Fruit fly (Drosophila melanogaster) whole organism, embryonic: ENCODE data around the gene Hsp22.
A peak's percentile ranks its signal among the peaks of the same experiment; 100 is the strongest.

Source experiments
- ATbp ChIP-seq: fragments of 200-800 bp; sonication (Bioruptor generic); optimal IDR thresholded peaks from 2 replicates; lab custom pipeline; 2017; ENCODE audit warnings: missing biosample characterization, mild to moderate bottlenecking, missing genetic modification characterization, missing genetic modification reagents
- Bdp1 ChIP-seq: fragments of 200-800 bp; sonication (Bioruptor generic); optimal IDR thresholded peaks from 3 replicates; lab custom pipeline; 2016; ENCODE audit warnings: missing biosample characterization, missing genetic modification characterization
- Bgb ChIP-seq: fragments of 200-800 bp; sonication (Bioruptor generic); IDR thresholded peaks from 2 replicates; pipeline ENCODE4 v1.3.6; 2022; ENCODE audit warnings: missing biosample characterization, missing genetic modification characterization; ENCODE audit not compliant: partially characterized antibody
- CG10147 ChIP-seq: fragments of 200-800 bp; sonication (Bioruptor generic); optimal IDR thresholded peaks from 2 replicates; lab custom pipeline; 2019; ENCODE audit warnings: missing biosample characterization, mild to moderate bottlenecking, missing genetic modification characterization, moderate library complexity
- CG1024 ChIP-seq: fragments of 200-800 bp; sonication (Bioruptor generic); IDR thresholded peaks from 2 replicates; pipeline ENCODE4 v1.3.6; 2022; ENCODE audit warnings: missing biosample characterization, missing genetic modification characterization
- CG12155 ChIP-seq: fragments of 200-800 bp; sonication (Bioruptor generic); optimal IDR thresholded peaks from 3 replicates; lab custom pipeline; 2016; ENCODE audit warnings: missing biosample characterization, missing genetic modification characterization
- CG12391 ChIP-seq: fragments of 200-800 bp; sonication (Bioruptor generic); optimal IDR thresholded peaks from 3 replicates; lab custom pipeline; 2018; ENCODE audit warnings: missing biosample characterization, mild to moderate bottlenecking, missing genetic modification characterization, moderate library complexity
- CG12769 ChIP-seq: fragments of 200-800 bp; sonication (Bioruptor generic); optimal IDR thresholded peaks from 2 replicates; lab custom pipeline; 2019; ENCODE audit warnings: missing biosample characterization, mild to moderate bottlenecking, missing genetic modification characterization, moderate library complexity
- CG13287 ChIP-seq: fragments of 200-800 bp; sonication (Bioruptor generic); IDR thresholded peaks from 2 replicates; pipeline ENCODE4 v1.3.6; 2022; ENCODE audit warnings: missing biosample characterization, missing genetic modification characterization; ENCODE audit not compliant: partially characterized antibody
- CG14860 ChIP-seq: fragments of 200-800 bp; sonication (Bioruptor generic); IDR thresholded peaks from 3 replicates; pipeline ENCODE4 v1.3.6; 2022; ENCODE audit warnings: missing biosample characterization, missing genetic modification characterization; ENCODE audit not compliant: partially characterized antibody
- CG16863 ChIP-seq: fragments of 200-800 bp; sonication (Bioruptor generic); optimal IDR thresholded peaks from 3 replicates; lab custom pipeline; 2016; ENCODE audit warnings: missing biosample characterization, missing genetic modification characterization
- CG17186 ChIP-seq: fragments of 200-800 bp; sonication (Bioruptor generic); optimal IDR thresholded peaks from 3 replicates; lab custom pipeline; 2017; ENCODE audit warnings: missing biosample characterization, missing genetic modification reagents, missing genetic modification characterization
- CG17359 ChIP-seq: fragments of 200-800 bp; sonication (Bioruptor generic); optimal IDR thresholded peaks from 3 replicates; lab custom pipeline; 2018; ENCODE audit warnings: missing biosample characterization, mild to moderate bottlenecking, missing genetic modification characterization, moderate library complexity
- CG17802 ChIP-seq: fragments of 200-800 bp; sonication (Bioruptor generic); optimal IDR thresholded peaks from 2 replicates; lab custom pipeline; 2018; ENCODE audit warnings: missing biosample characterization, mild to moderate bottlenecking, missing genetic modification characterization, moderate library complexity
- CG2199 ChIP-seq: fragments of 200-800 bp; sonication (Bioruptor generic); IDR thresholded peaks from 3 replicates; pipeline ENCODE4 v1.3.6; 2022; ENCODE audit warnings: missing biosample characterization, missing genetic modification characterization
- CG2875 ChIP-seq: fragments of 200-800 bp; sonication (Bioruptor generic); optimal IDR thresholded peaks from 2 replicates; lab custom pipeline; 2017; ENCODE audit warnings: missing biosample characterization, mild to moderate bottlenecking, missing genetic modification characterization, missing genetic modification reagents
- CG4404 ChIP-seq: fragments of 200-800 bp; sonication (Bioruptor generic); IDR thresholded peaks from 2 replicates; pipeline ENCODE4 v1.3.6; 2022; ENCODE audit warnings: missing biosample characterization, missing genetic modification characterization
- CG7357 ChIP-seq: fragments of 200-800 bp; sonication (Bioruptor generic); IDR thresholded peaks from 3 replicates; pipeline ENCODE4 v1.3.6; 2022; ENCODE audit warnings: missing biosample characterization, missing genetic modification characterization
- CG9609 ChIP-seq: fragments of 200-800 bp; sonication (Bioruptor generic); optimal IDR thresholded peaks from 3 replicates; lab custom pipeline; 2016; ENCODE audit warnings: missing biosample characterization, missing genetic modification characterization
- Dll ChIP-seq: fragments of 200-800 bp; sonication (Bioruptor generic); IDR thresholded peaks from 4 replicates; pipeline ENCODE4 v1.3.6; 2022; ENCODE audit warnings: missing biosample characterization, missing genetic modification characterization; ENCODE audit not compliant: partially characterized antibody
- MTF-1 ChIP-seq: fragments of 200-800 bp; sonication (Bioruptor generic); optimal IDR thresholded peaks from 2 replicates; lab custom pipeline; 2018; ENCODE audit warnings: missing biosample characterization, mild to moderate bottlenecking, missing genetic modification characterization, borderline replicate concordance
- Max ChIP-seq: fragments of 200-800 bp; sonication (Bioruptor generic); optimal IDR thresholded peaks from 2 replicates; lab custom pipeline; 2016; ENCODE audit warnings: missing biosample characterization, mild to moderate bottlenecking, missing genetic modification characterization
- Meics ChIP-seq: fragments of 200-800 bp; sonication (Bioruptor generic); optimal IDR thresholded peaks from 2 replicates; lab custom pipeline; 2017; ENCODE audit warnings: missing biosample characterization, mild to moderate bottlenecking, missing genetic modification characterization
- Nf-YC ChIP-seq: fragments of 200-800 bp; optimal IDR thresholded peaks from 3 replicates; lab custom pipeline; 2019; ENCODE audit warnings: missing biosample characterization, mild to moderate bottlenecking, missing genetic modification characterization, moderate library complexity
- Oli ChIP-seq: fragments of 200-800 bp; sonication (Bioruptor generic); optimal IDR thresholded peaks from 2 replicates; lab custom pipeline; 2018; ENCODE audit warnings: missing biosample characterization, mild to moderate bottlenecking, missing genetic modification characterization, moderate library complexity
- amos ChIP-seq: fragments of 200-800 bp; sonication (Bioruptor generic); IDR thresholded peaks from 2 replicates; pipeline ENCODE4 v1.3.6; 2022; ENCODE audit warnings: missing biosample characterization, missing genetic modification characterization; ENCODE audit not compliant: partially characterized antibody
- ap ChIP-seq: fragments of 200-800 bp; sonication (Bioruptor generic); IDR thresholded peaks from 2 replicates; pipeline ENCODE4 v1.3.6; 2022; ENCODE audit warnings: missing biosample characterization, missing genetic modification characterization
- ara ChIP-seq: fragments of 200-800 bp; sonication (Bioruptor generic); IDR thresholded peaks from 2 replicates; pipeline ENCODE4 v1.3.6; 2022; ENCODE audit warnings: missing biosample characterization, missing genetic modification characterization
- chinmo ChIP-seq: fragments of 200-800 bp; sonication (Bioruptor generic); IDR thresholded peaks from 4 replicates; pipeline ENCODE4 v1.3.6; 2022; ENCODE audit warnings: missing biosample characterization, missing genetic modification characterization; ENCODE audit not compliant: partially characterized antibody
- corto ChIP-seq: fragments of 200-800 bp; sonication (Bioruptor generic); optimal IDR thresholded peaks from 2 replicates; lab custom pipeline; 2016; ENCODE audit warnings: missing biosample characterization, mild to moderate bottlenecking, missing genetic modification characterization, moderate library complexity
- esg ChIP-seq: fragments of 200-800 bp; sonication (Bioruptor generic); conservative IDR thresholded peaks from 2 replicates; pipeline ENCODE4 v1.3.6; 2022; ENCODE audit warnings: missing biosample characterization, missing genetic modification characterization
- fd64A ChIP-seq: fragments of 200-800 bp; sonication (Bioruptor generic); optimal IDR thresholded peaks from 3 replicates; lab custom pipeline; 2018; ENCODE audit warnings: missing biosample characterization, mild to moderate bottlenecking, missing genetic modification characterization
- grn ChIP-seq: fragments of 200-800 bp; sonication (Bioruptor generic); optimal IDR thresholded peaks from 3 replicates; lab custom pipeline; 2017; ENCODE audit warnings: missing biosample characterization, missing genetic modification characterization
- inv ChIP-seq: fragments of 200-800 bp; sonication (Bioruptor generic); IDR thresholded peaks from 2 replicates; pipeline ENCODE4 v1.3.6; 2022; ENCODE audit warnings: missing biosample characterization, missing genetic modification characterization; ENCODE audit not compliant: partially characterized antibody
- kni ChIP-seq: fragments of 200-800 bp; sonication (Bioruptor generic); optimal IDR thresholded peaks from 3 replicates; lab custom pipeline; 2017; ENCODE audit warnings: mild to moderate bottlenecking, missing biosample characterization, missing genetic modification reagents, missing genetic modification characterization
- nerfin-1 ChIP-seq: fragments of 200-800 bp; sonication (Bioruptor generic); optimal IDR thresholded peaks from 3 replicates; lab custom pipeline; 2019; ENCODE audit warnings: missing biosample characterization, mild to moderate bottlenecking, missing genetic modification characterization, moderate library complexity
- ranshi ChIP-seq: fragments of 200-800 bp; sonication (Bioruptor generic); IDR thresholded peaks from 2 replicates; pipeline ENCODE4 v1.3.6; 2022; ENCODE audit warnings: missing biosample characterization, missing genetic modification characterization
- sc ChIP-seq, 3 experiments: fragments of >200 bp in 2 of 3; fragments of 200-800 bp in 1 of 3; sonication (Bioruptor generic) in 1 of 3; optimal IDR thresholded peaks; 2 replicates in 2 of 3; 3 replicates in 1 of 3; lab custom pipeline; 2017; ENCODE audit warnings: mild to moderate bottlenecking in 1 of 3, missing biosample characterization in 1 of 3, missing genetic modification characterization in 1 of 3, missing genetic modification reagents in 1 of 3
- sd ChIP-seq: fragments of 200-800 bp; sonication (Bioruptor generic); optimal IDR thresholded peaks from 3 replicates; lab custom pipeline; 2018; ENCODE audit warnings: missing biosample characterization, mild to moderate bottlenecking, missing genetic modification characterization, moderate library complexity
- slou ChIP-seq: fragments of 200-800 bp; sonication (Bioruptor generic); optimal IDR thresholded peaks from 3 replicates; lab custom pipeline; 2016; ENCODE audit warnings: missing biosample characterization, missing genetic modification characterization
- sob ChIP-seq: fragments of 200-800 bp; sonication (Bioruptor generic); IDR thresholded peaks from 2 replicates; pipeline ENCODE4 v1.3.6; 2022; ENCODE audit warnings: missing biosample characterization, missing genetic modification characterization
- sug ChIP-seq: fragments of 200-800 bp; optimal IDR thresholded peaks from 2 replicates; lab custom pipeline; 2019; ENCODE audit warnings: missing biosample characterization, mild to moderate bottlenecking, missing genetic modification characterization, moderate library complexity
- tio ChIP-seq: fragments of 200-800 bp; sonication (Bioruptor generic); optimal IDR thresholded peaks from 2 replicates; lab custom pipeline; 2017; ENCODE audit warnings: missing biosample characterization, missing genetic modification characterization, inconsistent platforms
- toy ChIP-seq: fragments of 200-800 bp; sonication (Bioruptor generic); IDR thresholded peaks from 2 replicates; pipeline ENCODE4 v1.3.6; 2022; ENCODE audit warnings: missing biosample characterization, missing genetic modification characterization
- vvl ChIP-seq: fragments of 200-800 bp; sonication (Bioruptor generic); IDR thresholded peaks from 2 replicates; pipeline ENCODE4 v1.3.6; 2022; ENCODE audit warnings: missing biosample characterization, missing genetic modification characterization

Gene Hsp22

DNA sequence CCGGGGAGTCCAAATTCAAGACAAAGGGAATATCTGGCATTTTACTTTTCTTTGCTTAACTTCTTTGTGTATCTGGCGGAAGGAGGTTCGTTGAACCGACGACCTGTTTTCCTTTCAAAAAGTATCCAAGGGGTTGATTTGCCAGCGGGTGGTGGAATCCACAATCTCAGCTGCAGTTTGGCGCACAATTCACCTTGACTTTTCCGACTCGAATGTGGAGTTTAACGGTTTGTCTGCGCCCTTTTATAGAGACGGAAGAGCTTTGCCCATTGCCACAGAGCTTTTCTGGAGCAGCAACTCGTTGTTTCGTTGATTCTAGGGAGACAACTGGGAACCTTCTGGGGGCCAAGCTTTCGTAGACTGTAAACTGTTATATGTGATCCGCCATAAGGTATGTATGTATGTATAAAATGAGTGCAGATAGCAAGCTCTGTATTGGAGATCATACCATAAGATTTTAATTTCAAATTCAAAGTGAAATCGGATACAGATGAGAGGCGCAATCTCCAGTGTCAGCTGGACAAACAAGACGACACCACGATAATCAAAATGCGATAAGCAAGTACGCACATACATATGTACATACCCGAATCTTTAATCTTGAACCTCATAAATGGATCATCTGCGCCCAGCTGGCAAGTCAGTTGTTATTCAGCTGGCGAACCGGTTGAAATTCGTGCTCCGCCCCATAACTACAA, at the start of gene Hsp22, which contains the start of the genes Hsp67Bc and CG4456 (continued):
- TF ChIP-seq Meics (GFP tag; lab: Kevin White, UChicago) = no peak
- TF ChIP-seq CG10147 (GFP tag; lab: Kevin White, UChicago) = no peak
- TF ChIP-seq CG12155 (GFP tag; lab: Kevin White, UChicago) = peak; percentile 32
- TF ChIP-seq fd64A (GFP tag; lab: Kevin White, UChicago) = peak; percentile 33
- no peak for TF ChIP-seq slou (GFP tag; lab: Kevin White, UChicago)
- TF ChIP-seq kni = peak; percentile 86
- TF ChIP-seq vvl (GFP tag; lab: Robert Waterston, UW) = 0 out of 2 replicates have a peak, but pooled peaks have one; percentile 12
- TF ChIP-seq Nf-YC (tag; lab: Kevin White, UChicago) = peak; percentile 31
- TF ChIP-seq CG17186 (GFP tag; lab: Kevin White, UChicago) = no peak
- TF ChIP-seq tio (GFP tag; lab: Kevin White, UChicago) = no peak
- TF ChIP-seq Bgb = peak; percentile 27; the same call in 1 of the 2 replicates
- peak; percentile 47; the same call in 1 of the 4 replicates for TF ChIP-seq chinmo (GFP tag; lab: Robert Waterston, UW)
- no peak for TF ChIP-seq CG17802 (tag; lab: Kevin White, UChicago)
- no peak for TF ChIP-seq CG4404 (GFP tag; lab: Robert Waterston, UW)
- peak; percentile 81 for TF ChIP-seq grn (GFP tag; lab: Kevin White, UChicago)
- TF ChIP-seq sug (tag; lab: Kevin White, UChicago) = peak; percentile 27
- TF ChIP-seq, all 482 proteins: peak for 46

DNA sequence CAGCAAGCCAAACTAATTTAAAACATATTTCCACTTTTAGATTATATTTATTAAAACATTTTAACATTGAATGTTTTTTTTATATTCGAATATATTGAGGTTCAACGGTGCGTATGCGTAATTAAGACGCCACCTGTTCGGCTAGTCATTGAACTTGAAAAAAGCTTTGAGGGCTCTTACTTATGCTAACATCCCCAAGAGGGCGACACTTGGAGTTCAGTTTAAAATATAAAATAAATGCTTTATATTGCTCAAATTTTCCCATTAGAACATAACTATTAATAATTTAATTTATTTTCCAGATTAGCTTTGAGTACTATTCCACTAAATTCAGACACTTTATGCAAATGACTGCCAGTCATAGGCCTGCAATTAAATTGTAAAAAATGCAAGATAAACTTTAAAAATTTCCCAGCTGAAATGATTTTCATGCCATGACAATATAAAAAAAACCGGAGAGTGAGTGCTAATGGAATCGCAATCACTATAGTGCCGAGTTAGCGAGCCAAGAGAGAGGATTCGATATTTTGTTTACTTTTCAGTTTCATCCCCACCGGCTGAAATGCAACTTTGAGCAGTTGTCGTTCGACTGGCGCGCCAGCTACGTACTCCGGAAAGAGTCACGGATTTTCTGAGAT, 38.9 kb upstream of the Hsp22 start, which contains the start of gene PGRP-LA:
Gene PGRP-LA (plus strand): TSS at position 588 of the 638 bp plus-strand sequence.
- TF ChIP-seq ap = no peak
- no peak for TF ChIP-seq sd (tag; lab: Kevin White, UChicago)
- TF ChIP-seq sc (optimal IDR thresholded peaks at IDR 0.05; lab: Kevin White, UChicago) = no peak
- no peak for TF ChIP-seq sc (GFP tag; optimal IDR thresholded peaks at IDR 0.05; lab: Kevin White, UChicago)
- no peak for TF ChIP-seq Max (GFP tag; lab: Kevin White, UChicago)
- no peak for TF ChIP-seq CG13287 (GFP tag; lab: Robert Waterston, UW)
- TF ChIP-seq ara (GFP tag; lab: Robert Waterston, UW) = no peak
- no peak for TF ChIP-seq CG12391 (tag; lab: Kevin White, UChicago)
- TF ChIP-seq MTF-1 (GFP tag; lab: Kevin White, UChicago) = peak; percentile 19
- TF ChIP-seq CG12769 = no peak
- no peak for TF ChIP-seq corto (GFP tag; lab: Kevin White, UChicago)
- no peak for TF ChIP-seq inv
- TF ChIP-seq sob (GFP tag; lab: Robert Waterston, UW) = peak; percentile 64; the same call in 1 of the 2 replicates
- TF ChIP-seq toy (GFP tag; lab: Robert Waterston, UW) = no peak
- TF ChIP-seq CG14860 (GFP tag; lab: Robert Waterston, UW) = no peak
- no peak for TF ChIP-seq CG12155 (GFP tag; lab: Kevin White, UChicago)
- TF ChIP-seq Oli (tag; lab: Kevin White, UChicago) = peak; percentile 27
- no peak for TF ChIP-seq CG7357
- peak; percentile 15 for TF ChIP-seq ATbp (GFP tag; lab: Kevin White, UChicago)
- no peak for TF ChIP-seq amos (GFP tag; lab: Robert Waterston, UW)
- TF ChIP-seq CG2199 (GFP tag; lab: Robert Waterston, UW) = no peak
- TF ChIP-seq nerfin-1 (tag; lab: Kevin White, UChicago) = no peak
- peak; percentile 15; the same call in 1 of the 2 replicates for TF ChIP-seq ranshi
- TF ChIP-seq CG2875 = no peak
- TF ChIP-seq CG16863 (GFP tag; lab: Kevin White, UChicago) = no peak
- TF ChIP-seq CG1024 (GFP tag; lab: Robert Waterston, UW) = 0 out of 2 replicates have a peak, but pooled peaks have one; percentile 22
- TF ChIP-seq Bdp1 (GFP tag; lab: Kevin White, UChicago) = no peak
- no peak for TF ChIP-seq Dll (GFP tag; lab: Robert Waterston, UW)
- TF ChIP-seq esg (GFP tag; lab: Robert Waterston, UW) = no peak
- no peak for TF ChIP-seq CG17359 (tag; lab: Kevin White, UChicago)
- no peak for TF ChIP-seq CG9609
